Worm (Caenorhabditis elegans) whole organism, late embryonic: Measurements from ENCODE around the gene F39G3.5.

Source experiments
- nfya-1 ChIP-seq: sonication (generic microtip); optimal IDR thresholded peaks from 2 replicates; lab custom pipeline; 2017; ENCODE audit warnings: missing genetic modification characterization, mild to moderate bottlenecking, missing compliant biosample characterization, antibody characterized with exemption, moderate library complexity
- tbx-2 ChIP-seq: sonication (generic microtip); optimal IDR thresholded peaks from 2 replicates; lab custom pipeline; 2016; ENCODE audit warnings: missing genetic modification characterization, missing compliant biosample characterization

ce11 chrV:4758540-4758939, 36.1 kb downstream of the F39G3.5 start:
- TF ChIP-seq tbx-2 (tag; lab: Kevin White, UChicago) (no peak), nfya-1 (tag; lab: Kevin White, UChicago) (no peak)
